Fruit fly (Drosophila melanogaster): ENCODE data around the gene PlexB.
"Not testable (repeated sequence)": the region's sequence is repeated elsewhere in the genome, so short reads cannot be mapped to it uniquely, and the experiment has no call there.

PlexB gene

DNA sequence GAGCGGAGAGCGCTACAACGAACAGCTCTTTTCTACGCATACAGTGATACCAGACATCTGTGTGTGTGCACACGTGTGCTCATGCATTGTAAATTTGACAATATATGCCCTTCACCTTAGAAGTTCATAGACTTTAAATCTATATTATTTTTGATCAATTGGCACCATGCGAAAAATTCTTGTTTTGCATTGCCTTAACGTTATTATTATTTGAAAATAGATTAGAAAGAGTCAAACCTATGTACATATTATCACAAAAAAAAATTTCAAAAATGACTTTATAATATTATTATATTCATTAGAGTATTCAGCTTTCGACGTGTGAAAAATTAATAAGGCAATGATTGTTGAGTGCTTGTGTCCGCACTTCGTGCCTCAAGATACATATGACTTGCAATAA is 2.0 kb downstream of the PlexB start:
- TF ChIP-seq CG6791 (GFP tag; IDR thresholded peaks at IDR 0.05; ENCODE audit: partially characterized antibody) (peak; percentile 25; the same call in 1 of the 3 replicates), Trl (optimal IDR thresholded peaks at IDR 0.05) (peak in 1 of 2 experiments; percentile 22), row (GFP tag; IDR thresholded peaks at IDR 0.05) (peak; percentile 66), D19A (tag; optimal IDR thresholded peaks at IDR 0.05) (peak; percentile 95), rib (GFP tag; IDR thresholded peaks at IDR 0.05) (0 out of 2 replicates have a peak, but pooled peaks have one; percentile 11)
- TF ChIP-seq Trl (GFP tag; optimal IDR thresholded peaks at IDR 0.05), result not testable (repeated sequence)

DNA sequence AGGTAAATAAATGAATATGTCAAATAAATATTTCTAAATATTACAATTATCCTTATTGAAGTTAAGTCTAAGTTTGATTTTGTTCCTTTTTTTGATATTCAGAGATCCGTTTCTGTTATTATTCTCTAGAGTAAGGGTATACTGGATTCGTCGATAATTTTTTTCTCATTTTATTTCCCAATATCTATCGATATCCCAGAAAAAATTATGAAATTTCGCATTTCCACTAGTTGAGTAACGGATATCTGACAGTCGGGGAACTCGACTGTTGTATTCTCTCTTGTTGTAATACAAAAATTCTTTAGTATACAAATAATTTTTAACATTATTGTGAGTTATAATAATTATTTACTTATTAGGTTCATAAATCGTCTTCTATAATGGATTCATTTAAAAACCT is 42.2 kb downstream of the PlexB start:
- peak; percentile 81 for TF ChIP-seq D19A (tag; optimal IDR thresholded peaks at IDR 0.05)
- TF ChIP-seq ato (GFP tag; IDR thresholded peaks at IDR 0.05; ENCODE audit: partially characterized antibody), result no peak
- TF ChIP-seq Six4 (GFP tag; optimal IDR thresholded peaks at IDR 0.05), result no peak
- TF ChIP-seq CG14860 (GFP tag; IDR thresholded peaks at IDR 0.05; ENCODE audit: partially characterized antibody), result no peak
- TF ChIP-seq Xrp1 (GFP tag; IDR thresholded peaks at IDR 0.05), result no peak
- TF ChIP-seq knrl (GFP tag; IDR thresholded peaks at IDR 0.05; ENCODE audit: partially characterized antibody), result no peak
- no peak for TF ChIP-seq fd102C (GFP tag; optimal IDR thresholded peaks at IDR 0.05)
- TF ChIP-seq ERR (GFP tag; optimal IDR thresholded peaks at IDR 0.05), result no peak
- 0 out of 3 replicates have a peak, but pooled peaks have one; percentile 32 for TF ChIP-seq row (GFP tag; IDR thresholded peaks at IDR 0.05)
- TF ChIP-seq CG6683 (GFP tag; optimal IDR thresholded peaks at IDR 0.05), result no peak
- peak; percentile 73 for TF ChIP-seq CG1024 (GFP tag; IDR thresholded peaks at IDR 0.05)
- TF ChIP-seq ssp (GFP tag; IDR thresholded peaks at IDR 0.05), result peak; percentile 76
- TF ChIP-seq tx (GFP tag; optimal IDR thresholded peaks at IDR 0.05), result no peak
- TF ChIP-seq CG10565 (GFP tag; optimal IDR thresholded peaks at IDR 0.05), result no peak
- TF ChIP-seq CG15269 (tag; optimal IDR thresholded peaks at IDR 0.05), result no peak
- no peak for TF ChIP-seq grn (GFP tag; optimal IDR thresholded peaks at IDR 0.05)
- TF ChIP-seq CG30020 (tag; optimal IDR thresholded peaks at IDR 0.05), result peak; percentile 86
- peak; percentile 9 for TF ChIP-seq BEAF-32 (GFP tag; optimal IDR thresholded peaks at IDR 0.05)

DNA sequence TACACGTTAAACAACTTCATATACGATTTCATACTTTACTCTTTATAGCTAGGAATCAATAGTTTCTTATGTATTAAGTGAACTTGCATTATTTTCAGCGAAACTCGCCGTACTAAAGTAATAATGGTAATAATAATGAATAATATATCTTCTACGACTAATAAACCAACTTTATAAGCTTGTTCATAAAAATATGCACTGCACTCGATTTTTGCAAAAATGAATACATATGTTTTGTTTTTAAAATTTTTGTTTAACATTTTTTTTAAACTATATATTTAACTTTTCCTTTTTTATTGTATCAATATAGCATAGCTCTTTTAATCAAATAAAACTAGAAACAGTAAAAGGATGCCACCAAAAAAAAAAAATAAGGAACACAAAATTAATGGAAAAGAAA is 43.0 kb downstream of the PlexB start, which contains the start of gene JYalpha:
Gene JYalpha, plus strand, starts transcription at position 301 of the 400 bp plus-strand sequence.
- no peak for TF ChIP-seq schlank (tag; optimal IDR thresholded peaks at IDR 0.05)
- TF ChIP-seq sens (GFP tag), result peak; percentile 43
